Fruit fly (Drosophila melanogaster): Measurements from ENCODE around the gene CG33654.

dm6 chr3R:9548769-9549168 is 34.3 kb downstream of the CG33654 start:
- no peak for TF ChIP-seq CG6163 (GFP tag; IDR thresholded peaks at IDR 0.05)
- TF ChIP-seq CG1621 (tag; optimal IDR thresholded peaks at IDR 0.05), result no peak
- no peak for TF ChIP-seq CG8632 (GFP tag; optimal IDR thresholded peaks at IDR 0.05)
- TF ChIP-seq fd59A (GFP tag; optimal IDR thresholded peaks at IDR 0.05), result no peak
- no peak for TF ChIP-seq CG7368 (GFP tag; optimal IDR thresholded peaks at IDR 0.05)
- TF ChIP-seq dsx (GFP tag; optimal IDR thresholded peaks at IDR 0.05; ENCODE audit: poor library complexity, severe bottlenecking), result no peak

Measured in whole organism, prepupa.